Worm (Caenorhabditis elegans) whole organism, L3 larva: ENCODE measurements around the gene twk-12.

ENCODE experiments used
- R02D3.7 ChIP-seq: fragments of 150-350 bp; optimal IDR thresholded peaks from 2 replicates; lab custom pipeline; 2014; ENCODE audit warnings: missing biosample characterization, missing genetic modification characterization
- nhr-76 ChIP-seq: fragments of 150-350 bp; sonication (generic microtip); optimal IDR thresholded peaks from 5 replicates; lab custom pipeline; 2014; ENCODE audit warnings: missing biosample characterization, missing genetic modification characterization
- pqm-1 ChIP-seq: fragments of 150-350 bp; optimal IDR thresholded peaks from 2 replicates; lab custom pipeline; 2017; ENCODE audit warnings: missing biosample characterization, missing genetic modification characterization, inconsistent platforms

DNA sequence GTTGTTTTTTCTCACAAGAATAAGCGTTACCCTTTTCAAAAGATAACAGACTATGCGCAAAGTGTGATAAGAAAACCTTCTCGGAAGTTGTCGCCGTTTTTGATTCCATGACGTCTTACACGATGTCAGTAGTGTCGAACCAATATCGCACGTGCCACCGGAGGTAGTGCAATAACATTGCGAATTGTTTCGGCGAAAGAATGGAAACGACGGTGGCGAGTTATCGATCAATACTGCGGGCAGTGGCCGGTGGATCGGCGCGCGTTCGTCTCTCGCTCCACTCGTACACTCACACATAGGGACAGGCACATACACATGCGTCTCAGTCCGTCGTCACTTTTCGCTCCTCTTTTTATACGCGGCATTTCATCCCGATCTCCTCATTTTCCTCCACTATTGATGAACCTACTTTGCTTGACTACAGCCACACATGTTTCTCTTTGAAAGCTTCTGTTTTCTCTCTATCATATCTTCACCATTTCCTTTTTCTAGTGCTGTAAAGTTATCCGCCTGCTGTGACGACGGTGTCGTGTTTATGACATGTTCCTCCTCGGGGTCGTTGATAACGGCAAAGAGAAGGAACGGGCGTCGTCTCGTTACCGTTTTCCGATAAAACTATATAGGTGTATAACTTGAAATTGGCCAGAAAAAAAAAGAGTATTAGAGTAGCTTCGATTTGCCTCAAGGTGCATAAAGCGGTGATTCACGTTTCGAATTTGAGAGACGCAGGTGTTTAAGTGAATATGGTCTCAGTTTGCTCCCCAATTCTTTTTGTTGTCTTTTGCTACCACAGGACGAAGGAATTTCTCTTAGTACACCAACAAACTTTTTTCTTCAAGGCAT lies 14.0 kb downstream of the twk-12 start:
- TF ChIP-seq R02D3.7 (no peak), pqm-1 (tag; lab: Kevin White, UChicago) (no peak), nhr-76 (tag; lab: Kevin White, UChicago) (no peak)
